Worm (Caenorhabditis elegans) whole organism, L4 larva: Measurements from ENCODE around the gene ubh-1.

Experiments
- D1046.2 ChIP-seq: fragments of 200-800 bp; sonication (Bioruptor generic); IDR thresholded peaks from 2 replicates; pipeline ENCODE4 v1.3.6; 2022; ENCODE audit warnings: missing genetic modification characterization, missing compliant biosample characterization
- F10B5.3 ChIP-seq: sonication (generic microtip); optimal IDR thresholded peaks from 2 replicates; lab custom pipeline; 2016; ENCODE audit warnings: mild to moderate bottlenecking, missing genetic modification characterization, missing compliant biosample characterization
- F37D6.2 ChIP-seq: sonication (generic microtip); optimal IDR thresholded peaks from 2 replicates; lab custom pipeline; 2016; ENCODE audit warnings: mild to moderate bottlenecking, missing genetic modification characterization, missing compliant biosample characterization
- T20F7.1 ChIP-seq: fragments of 200-800 bp; sonication (Bioruptor generic); optimal IDR thresholded peaks from 2 replicates; lab custom pipeline; 2018; ENCODE audit warnings: mild to moderate bottlenecking, missing genetic modification characterization, missing compliant biosample characterization
- ZK546.5 ChIP-seq, 2 experiments: sonication (generic microtip); optimal IDR thresholded peaks; 2 replicates each; lab custom pipeline; 2017; ENCODE audit warnings: missing biosample characterization in 2 of 2, missing genetic modification characterization in 2 of 2
- arid-1 ChIP-seq: fragments of 200-800 bp; sonication (Bioruptor generic); conservative IDR thresholded peaks from 2 replicates; pipeline ENCODE4 v1.3.6; 2022; ENCODE audit warnings: missing genetic modification reagents, missing genetic modification characterization, missing compliant biosample characterization
- ceh-20 ChIP-seq: fragments of 200-800 bp; sonication (Bioruptor generic); IDR thresholded peaks from 2 replicates; pipeline ENCODE4 v1.3.6; 2022; ENCODE audit warnings: missing genetic modification reagents, missing genetic modification characterization, missing compliant biosample characterization
- ceh-32 ChIP-seq: sonication (generic microtip); optimal IDR thresholded peaks from 2 replicates; lab custom pipeline; 2016; ENCODE audit warnings: mild to moderate bottlenecking, missing genetic modification characterization, missing compliant biosample characterization; ENCODE audit not compliant: poor library complexity
- ceh-44 ChIP-seq: fragments of 200-800 bp; sonication (Bioruptor generic); IDR thresholded peaks from 2 replicates; pipeline ENCODE4 v1.3.6; 2022; ENCODE audit warnings: missing genetic modification reagents, missing genetic modification characterization, missing compliant biosample characterization
- ces-1 ChIP-seq: fragments of 150-350 bp; sonication (generic microtip); optimal IDR thresholded peaks from 4 replicates; lab custom pipeline; 2014; ENCODE audit warnings: missing biosample characterization, missing genetic modification reagents, missing genetic modification characterization
- cey-2 ChIP-seq: sonication (generic microtip); optimal IDR thresholded peaks from 3 replicates; lab custom pipeline; 2017; ENCODE audit warnings: missing genetic modification characterization, mild to moderate bottlenecking, missing compliant biosample characterization, antibody characterized with exemption, borderline replicate concordance; ENCODE audit not compliant: insufficient read depth
- ctbp-1 ChIP-seq: fragments of 200-800 bp; sonication (Bioruptor generic); IDR thresholded peaks from 2 replicates; pipeline ENCODE4 v1.3.6; 2022; ENCODE audit warnings: missing genetic modification reagents, missing genetic modification characterization, missing compliant biosample characterization
- daf-12 ChIP-seq: fragments of 150-350 bp; optimal IDR thresholded peaks from 2 replicates; lab custom pipeline; 2014; ENCODE audit warnings: missing biosample characterization, missing genetic modification reagents, missing genetic modification characterization
- daf-16 ChIP-seq, 3 experiments: sonication (generic microtip); optimal IDR thresholded peaks; 2 replicates each; lab custom pipeline; 2016 to 2017; ENCODE audit warnings: missing genetic modification characterization in 3 of 3, missing genetic modification reagents in 3 of 3, mild to moderate bottlenecking in 2 of 3, missing compliant biosample characterization in 2 of 3, missing biosample characterization in 1 of 3, moderate library complexity in 1 of 3
- daf-8 ChIP-seq: fragments of 200-800 bp; sonication (Bioruptor generic); IDR thresholded peaks from 2 replicates; pipeline ENCODE4 v1.3.6; 2022; ENCODE audit warnings: missing genetic modification characterization, missing compliant biosample characterization
- dmd-6 ChIP-seq: fragments of 200-800 bp; sonication (Bioruptor generic); IDR thresholded peaks from 2 replicates; pipeline ENCODE4 v1.3.6; 2022; ENCODE audit warnings: missing genetic modification reagents, missing genetic modification characterization, missing compliant biosample characterization
- dmd-8 ChIP-seq: fragments of 200-800 bp; sonication (Bioruptor generic); IDR thresholded peaks from 2 replicates; pipeline ENCODE4 v1.3.6; 2022; ENCODE audit warnings: missing genetic modification characterization, missing compliant biosample characterization
- duxl-1 ChIP-seq: sonication (generic microtip); optimal IDR thresholded peaks from 2 replicates; lab custom pipeline; 2016; ENCODE audit warnings: mild to moderate bottlenecking, missing genetic modification characterization, moderate library complexity, missing compliant biosample characterization; ENCODE audit not compliant: poor library complexity
- egl-43 ChIP-seq: fragments of 200-800 bp; sonication (Bioruptor generic); IDR thresholded peaks from 2 replicates; pipeline ENCODE4 v1.3.6; 2022; ENCODE audit warnings: missing genetic modification reagents, missing genetic modification characterization, missing compliant biosample characterization
- hif-1 ChIP-seq, 2 experiments: sonication (generic microtip); optimal IDR thresholded peaks; 2 replicates each; lab custom pipeline; 2016 to 2017; ENCODE audit warnings: missing compliant biosample characterization in 2 of 2, missing genetic modification characterization in 2 of 2, missing genetic modification reagents in 2 of 2, missing genotype in 2 of 2, mild to moderate bottlenecking in 1 of 2
- hlh-30 ChIP-seq: sonication (generic microtip); optimal IDR thresholded peaks from 2 replicates; lab custom pipeline; 2017; ENCODE audit warnings: antibody characterized with exemption, mild to moderate bottlenecking, missing genetic modification characterization, missing compliant biosample characterization; ENCODE audit not compliant: insufficient read depth
- lim-7 ChIP-seq: fragments of 200-800 bp; sonication (Bioruptor generic); IDR thresholded peaks from 2 replicates; pipeline ENCODE4 v1.3.6; 2022; ENCODE audit warnings: missing genetic modification characterization, missing compliant biosample characterization
- lin-1 ChIP-seq: fragments of 200-800 bp; sonication (Bioruptor generic); IDR thresholded peaks from 2 replicates; pipeline ENCODE4 v1.3.6; 2022; ENCODE audit warnings: missing genetic modification reagents, missing genetic modification characterization, missing compliant biosample characterization
- lin-13 ChIP-seq: fragments of 150-350 bp; optimal IDR thresholded peaks from 2 replicates; lab custom pipeline; 2014; ENCODE audit warnings: missing biosample characterization, missing genetic modification reagents, missing genetic modification characterization
- lin-29 ChIP-seq: fragments of 200-800 bp; sonication (Bioruptor generic); IDR thresholded peaks from 2 replicates; pipeline ENCODE4 v1.3.6; 2022; ENCODE audit warnings: missing genetic modification reagents, missing genetic modification characterization, missing compliant biosample characterization
- lin-39 ChIP-seq: fragments of 150-350 bp; optimal IDR thresholded peaks from 2 replicates; lab custom pipeline; 2014; ENCODE audit warnings: missing biosample characterization, missing genetic modification reagents, missing genetic modification characterization
- lir-3 ChIP-seq: sonication (generic microtip); optimal IDR thresholded peaks from 2 replicates; lab custom pipeline; 2016; ENCODE audit warnings: mild to moderate bottlenecking, missing genetic modification characterization, missing compliant biosample characterization
- madf-9 ChIP-seq: fragments of 200-800 bp; sonication (Bioruptor generic); conservative IDR thresholded peaks from 2 replicates; pipeline ENCODE4 v1.3.6; 2022; ENCODE audit warnings: missing genetic modification reagents, missing genetic modification characterization, missing compliant biosample characterization
- mep-1 ChIP-seq: fragments of 150-350 bp; sonication (generic microtip); optimal IDR thresholded peaks from 3 replicates; lab custom pipeline; 2014; ENCODE audit warnings: missing biosample characterization, missing genetic modification characterization
- mxl-2 ChIP-seq: fragments of 200-800 bp; sonication (Bioruptor generic); conservative IDR thresholded peaks from 2 replicates; pipeline ENCODE4 v1.3.6; 2022; ENCODE audit warnings: missing genetic modification reagents, missing genetic modification characterization, missing compliant biosample characterization
- mxl-3 ChIP-seq: fragments of 200-800 bp; sonication (Bioruptor generic); optimal IDR thresholded peaks from 2 replicates; lab custom pipeline; 2018; ENCODE audit warnings: mild to moderate bottlenecking, missing genetic modification characterization, missing compliant biosample characterization
- nhr-102 ChIP-seq: sonication (generic microtip); optimal IDR thresholded peaks from 2 replicates; lab custom pipeline; 2016; ENCODE audit warnings: mild to moderate bottlenecking, missing genetic modification characterization, moderate library complexity, missing compliant biosample characterization
- nhr-11 ChIP-seq: fragments of 150-350 bp; optimal IDR thresholded peaks from 2 replicates; lab custom pipeline; 2014; ENCODE audit warnings: missing biosample characterization, missing genetic modification characterization
- nhr-237 ChIP-seq: sonication (generic microtip); optimal IDR thresholded peaks from 2 replicates; lab custom pipeline; 2017; ENCODE audit warnings: missing biosample characterization, missing genetic modification characterization
- nhr-28 ChIP-seq: fragments of 150-350 bp; optimal IDR thresholded peaks from 2 replicates; lab custom pipeline; 2014; ENCODE audit warnings: missing biosample characterization, missing genetic modification characterization
- nhr-41 ChIP-seq: fragments of 200-800 bp; sonication (Bioruptor generic); IDR thresholded peaks from 2 replicates; pipeline ENCODE4 v1.3.6; 2022; ENCODE audit warnings: missing genetic modification reagents, missing genetic modification characterization, missing compliant biosample characterization
- nhr-77 ChIP-seq: fragments of 150-350 bp; optimal IDR thresholded peaks from 2 replicates; lab custom pipeline; 2014; ENCODE audit warnings: missing biosample characterization, missing genetic modification characterization
- rbr-2 ChIP-seq: sonication (generic microtip); optimal IDR thresholded peaks from 2 replicates; lab custom pipeline; 2016; ENCODE audit warnings: missing genotype, missing genetic modification characterization, missing compliant biosample characterization
- saeg-2 ChIP-seq: fragments of 200-800 bp; sonication (Bioruptor generic); IDR thresholded peaks from 2 replicates; pipeline ENCODE4 v1.3.6; 2022; ENCODE audit warnings: missing genetic modification reagents, missing genetic modification characterization, missing compliant biosample characterization
- snpc-4 ChIP-seq: fragments of 150-350 bp; optimal IDR thresholded peaks from 2 replicates; lab custom pipeline; 2014; ENCODE audit warnings: missing biosample characterization, missing genetic modification characterization
- tag-97 ChIP-seq: fragments of 200-800 bp; sonication (Bioruptor generic); IDR thresholded peaks from 2 replicates; pipeline ENCODE4 v1.3.6; 2022; ENCODE audit warnings: missing genetic modification characterization, missing compliant biosample characterization
- tra-1 ChIP-seq: fragments of 200-800 bp; sonication (Bioruptor generic); IDR thresholded peaks from 2 replicates; pipeline ENCODE4 v1.3.6; 2022; ENCODE audit warnings: missing genetic modification reagents, missing genetic modification characterization, missing compliant biosample characterization
- unc-39 ChIP-seq: sonication (generic microtip); optimal IDR thresholded peaks from 2 replicates; lab custom pipeline; 2017; ENCODE audit warnings: missing biosample characterization, missing genetic modification characterization
- unc-62 ChIP-seq, 3 experiments: fragments of 150-350 bp in 1 of 3; sonication (generic microtip); optimal IDR thresholded peaks in 2 of 3; peaks in 1 of 3; 1 replicate in 1 of 3; 2 replicates in 2 of 3; lab custom pipeline; 2014 to 2017; ENCODE audit warnings: missing biosample characterization in 3 of 3, missing genetic modification characterization in 3 of 3, missing genetic modification reagents in 3 of 3, missing genotype in 1 of 3
- vab-7 ChIP-seq: fragments of 200-800 bp; sonication (Bioruptor generic); IDR thresholded peaks from 2 replicates; pipeline ENCODE4 v1.3.6; 2022; ENCODE audit warnings: missing genetic modification reagents, missing genetic modification characterization, missing compliant biosample characterization
- zfp-2 ChIP-seq: sonication (generic microtip); optimal IDR thresholded peaks from 2 replicates; lab custom pipeline; 2016; ENCODE audit warnings: mild to moderate bottlenecking, missing genetic modification characterization, missing compliant biosample characterization

ubh-1 gene

ce11 chrV:6515344-6515743 is 4.1 kb upstream of the ubh-1 start:
- TF ChIP-seq madf-9 (0 out of 2 replicates have a peak, but pooled peaks have one; percentile 2), dmd-6 (GFP tag; lab: Robert Waterston, UW) (peak; percentile 12; the same call in 1 of the 2 replicates), ces-1 (GFP tag; lab: Kevin White, UChicago) (no peak)
- TF ChIP-seq, all 104 proteins: peak for 2

ce11 chrV:6514887-6515324 is 3.7 kb upstream of the ubh-1 start, which contains the start of gene dpy-11:
dpy-11 (minus strand) TSS chrV:6515240.
- TF ChIP-seq daf-8 (GFP tag; lab: Robert Waterston, UW) (no peak), tra-1 (GFP tag; lab: Robert Waterston, UW) (0 out of 2 replicates have a peak, but pooled peaks have one; percentile 48), nhr-77 (tag; lab: Kevin White, UChicago) (peak; percentile 39), dmd-6 (GFP tag; lab: Robert Waterston, UW) (peak; percentile 45), madf-9 (peak; percentile 59; the same call in 1 of the 2 replicates), dmd-8 (no peak), unc-62 (GFP tag; optimal IDR thresholded peaks at IDR 0.05 in 1 of 2; lab: Kevin White, UChicago) (no peak), unc-62 (tag; optimal IDR thresholded peaks at IDR 0.05; lab: Kevin White, UChicago) (no peak), lin-1 (GFP tag; lab: Robert Waterston, UW) (0 out of 2 replicates have a peak, but pooled peaks have one; percentile 15), mxl-2 (0 out of 2 replicates have a peak, but pooled peaks have one; percentile 7), ceh-20 (no peak), lin-39 (tag; lab: Kevin White, UChicago) (no peak), F37D6.2 (no peak), nhr-11 (no peak), nhr-28 (peak; percentile 36), mep-1 (tag; lab: Kevin White, UChicago) (peak; percentile 81), rbr-2 (tag; lab: Kevin White, UChicago) (no peak), F10B5.3 (no peak), lim-7 (0 out of 2 replicates have a peak, but pooled peaks have one; percentile 18), T20F7.1 (GFP tag; lab: Kevin White, UChicago) (peak; percentile 37), nhr-237 (no peak), lir-3 (no peak), lin-29 (GFP tag; lab: Robert Waterston, UW) (no peak), ZK546.5 (tag; optimal IDR thresholded peaks at IDR 0.05; lab: Kevin White, UChicago) (no peak), nhr-102 (peak; percentile 29), daf-16 (GFP tag; optimal IDR thresholded peaks at IDR 0.05; lab: Kevin White, UChicago) (peak in 1 of 2 experiments; percentile 30), daf-16 (tag; optimal IDR thresholded peaks at IDR 0.05; lab: Kevin White, UChicago) (peak; percentile 21), hif-1 (tag; optimal IDR thresholded peaks at IDR 0.05; lab: Kevin White, UChicago) (peak in 1 of 2 experiments; percentile 20), daf-12 (tag; lab: Kevin White, UChicago) (no peak), ceh-44 (GFP tag; lab: Robert Waterston, UW) (no peak), tag-97 (no peak), D1046.2 (GFP tag; lab: Robert Waterston, UW) (no peak), cey-2 (tag; lab: Kevin White, UChicago) (no peak), mxl-3 (GFP tag; lab: Kevin White, UChicago) (peak; percentile 75), egl-43 (no peak), lin-13 (GFP tag; lab: Kevin White, UChicago) (peak; percentile 49), ctbp-1 (GFP tag; lab: Robert Waterston, UW) (0 out of 2 replicates have a peak, but pooled peaks have one; percentile 36), duxl-1 (tag; lab: Kevin White, UChicago) (peak; percentile 71), zfp-2 (tag; lab: Kevin White, UChicago) (no peak), ces-1 (GFP tag; lab: Kevin White, UChicago) (no peak), unc-39 (tag; lab: Kevin White, UChicago) (no peak), nhr-41 (GFP tag; lab: Robert Waterston, UW) (no peak), vab-7 (no peak), arid-1 (no peak), ceh-32 (no peak), saeg-2 (no peak), hlh-30 (no peak), snpc-4 (no peak)
